Worm (Caenorhabditis elegans) whole organism, young adult: Measurements from ENCODE around the gene tag-196.

Experiments used
- D2030.7 ChIP-seq: fragments of 200-800 bp; sonication (Bioruptor generic); IDR thresholded peaks from 2 replicates; pipeline ENCODE4 v1.3.6; 2022; ENCODE audit warnings: missing genetic modification reagents, missing genetic modification characterization, missing compliant biosample characterization
- F22D6.2 ChIP-seq: sonication (generic microtip); optimal IDR thresholded peaks from 2 replicates; lab custom pipeline; 2016; ENCODE audit warnings: mild to moderate bottlenecking, missing genetic modification characterization, missing compliant biosample characterization
- F39B2.1 ChIP-seq: fragments of 200-800 bp; sonication (Bioruptor generic); IDR thresholded peaks from 2 replicates; pipeline ENCODE4 v1.3.6; 2022; ENCODE audit warnings: missing genetic modification reagents, missing genetic modification characterization, missing compliant biosample characterization
- F49E8.2 ChIP-seq: sonication (generic microtip); optimal IDR thresholded peaks from 3 replicates; lab custom pipeline; 2017; ENCODE audit warnings: missing genetic modification characterization, mild to moderate bottlenecking, missing compliant biosample characterization, antibody characterized with exemption, moderate library complexity; ENCODE audit not compliant: insufficient read depth
- Y95B8A.8 ChIP-seq: fragments of 200-800 bp; sonication (Bioruptor generic); IDR thresholded peaks from 2 replicates; pipeline ENCODE4 v1.3.6; 2022; ENCODE audit warnings: missing genetic modification reagents, missing genetic modification characterization, missing compliant biosample characterization
- ZK185.1 ChIP-seq: sonication (generic microtip); optimal IDR thresholded peaks from 2 replicates; lab custom pipeline; 2016; ENCODE audit warnings: mild to moderate bottlenecking, missing genetic modification characterization, missing compliant biosample characterization; ENCODE audit not compliant: poor library complexity, severe bottlenecking
- aptf-2 ChIP-seq: fragments of 200-800 bp; sonication (Bioruptor generic); conservative IDR thresholded peaks from 2 replicates; pipeline ENCODE4 v1.3.6; 2022; ENCODE audit warnings: missing genetic modification reagents, missing genetic modification characterization, missing compliant biosample characterization
- attf-6 ChIP-seq: fragments of 200-800 bp; sonication (Bioruptor generic); IDR thresholded peaks from 2 replicates; pipeline ENCODE4 v1.3.6; 2022; ENCODE audit warnings: missing genetic modification reagents, missing genetic modification characterization, missing compliant biosample characterization
- ccch-3 ChIP-seq: fragments of 200-800 bp; sonication (Bioruptor generic); optimal IDR thresholded peaks from 2 replicates; lab custom pipeline; 2018; ENCODE audit warnings: mild to moderate bottlenecking, missing genetic modification characterization, missing compliant biosample characterization
- cebp-2 ChIP-seq: fragments of 200-800 bp; sonication (Bioruptor generic); IDR thresholded peaks from 2 replicates; pipeline ENCODE4 v1.3.6; 2022; ENCODE audit warnings: missing genetic modification characterization, missing compliant biosample characterization
- ceh-58 ChIP-seq: fragments of 200-800 bp; sonication (Bioruptor generic); IDR thresholded peaks from 2 replicates; pipeline ENCODE4 v1.3.6; 2022; ENCODE audit warnings: missing genetic modification characterization, missing compliant biosample characterization
- chd-7 ChIP-seq: sonication (generic microtip); optimal IDR thresholded peaks from 2 replicates; lab custom pipeline; 2016; ENCODE audit warnings: mild to moderate bottlenecking, missing genetic modification characterization, moderate library complexity, missing compliant biosample characterization
- dox-1 ChIP-seq: fragments of 200-800 bp; sonication (Bioruptor generic); IDR thresholded peaks from 2 replicates; pipeline ENCODE4 v1.3.6; 2022; ENCODE audit warnings: missing genetic modification reagents, missing genetic modification characterization, missing compliant biosample characterization
- efl-1 ChIP-seq: fragments of 150-350 bp; optimal IDR thresholded peaks from 2 replicates; lab custom pipeline; 2014; ENCODE audit warnings: missing biosample characterization, missing genetic modification reagents, missing genetic modification characterization
- hmg-1.2 ChIP-seq: fragments of 200-800 bp; sonication (Bioruptor generic); IDR thresholded peaks from 2 replicates; pipeline ENCODE4 v1.3.6; 2022; ENCODE audit warnings: missing genetic modification reagents, missing genetic modification characterization, missing compliant biosample characterization
- let-526 ChIP-seq: fragments of 200-800 bp; sonication (Bioruptor generic); IDR thresholded peaks from 2 replicates; pipeline ENCODE4 v1.3.6; 2022; ENCODE audit warnings: missing genetic modification reagents, missing genetic modification characterization, missing compliant biosample characterization
- lin-26 ChIP-seq: fragments of 200-800 bp; sonication (Bioruptor generic); IDR thresholded peaks from 2 replicates; pipeline ENCODE4 v1.3.6; 2022; ENCODE audit warnings: missing genetic modification reagents, missing genetic modification characterization, missing compliant biosample characterization
- lin-35 ChIP-seq, 3 experiments: fragments of 150-350 bp in 2 of 3; sonication (generic microtip) in 1 of 3; optimal IDR thresholded peaks; 2 replicates each; lab custom pipeline; 2014 to 2018; ENCODE audit warnings: missing biosample characterization in 3 of 3, missing genetic modification characterization in 3 of 3, missing genetic modification reagents in 3 of 3
- lsl-1 ChIP-seq: fragments of 200-800 bp; sonication (Bioruptor generic); optimal IDR thresholded peaks from 2 replicates; lab custom pipeline; 2018; ENCODE audit warnings: mild to moderate bottlenecking, missing genetic modification characterization, moderate library complexity, missing compliant biosample characterization
- lsy-27 ChIP-seq: sonication (generic microtip); optimal IDR thresholded peaks from 2 replicates; lab custom pipeline; 2017; ENCODE audit warnings: missing genetic modification characterization, mild to moderate bottlenecking, missing compliant biosample characterization, antibody characterized with exemption, missing genotype, borderline replicate concordance; ENCODE audit not compliant: insufficient read depth
- mcd-1 ChIP-seq: fragments of 200-800 bp; sonication (Bioruptor generic); IDR thresholded peaks from 2 replicates; pipeline ENCODE4 v1.3.6; 2022; ENCODE audit warnings: missing genetic modification reagents, missing genetic modification characterization, missing compliant biosample characterization
- mxl-1 ChIP-seq: sonication (generic microtip); optimal IDR thresholded peaks from 2 replicates; lab custom pipeline; 2016; ENCODE audit warnings: missing genetic modification characterization, missing compliant biosample characterization
- nhr-80 ChIP-seq: sonication (generic microtip); optimal IDR thresholded peaks from 2 replicates; lab custom pipeline; 2016; ENCODE audit warnings: missing genetic modification characterization, missing compliant biosample characterization
- rec-8 ChIP-seq, 2 experiments: sonication (generic microtip); optimal IDR thresholded peaks; 2 replicates each; lab custom pipeline; 2016; ENCODE audit warnings: mild to moderate bottlenecking in 2 of 2, missing genetic modification characterization in 2 of 2, missing genetic modification reagents in 2 of 2, missing genotype in 2 of 2, missing biosample characterization in 1 of 2, missing compliant biosample characterization in 1 of 2, moderate library complexity in 1 of 2
- repo-1 ChIP-seq: sonication (generic microtip); optimal IDR thresholded peaks from 2 replicates; lab custom pipeline; 2017; ENCODE audit warnings: mild to moderate bottlenecking, missing genetic modification characterization, missing compliant biosample characterization
- sdz-38 ChIP-seq: sonication (generic microtip); optimal IDR thresholded peaks from 2 replicates; lab custom pipeline; 2016; ENCODE audit warnings: missing genotype, missing genetic modification characterization, missing compliant biosample characterization
- snpc-1.3 ChIP-seq: sonication (generic microtip); optimal IDR thresholded peaks from 2 replicates; lab custom pipeline; 2017; ENCODE audit warnings: missing genetic modification characterization, mild to moderate bottlenecking, missing compliant biosample characterization, antibody characterized with exemption, moderate library complexity, missing genotype, missing genetic modification reagents; ENCODE audit not compliant: insufficient read depth
- snpc-3.4 ChIP-seq: sonication (generic microtip); optimal IDR thresholded peaks from 2 replicates; lab custom pipeline; 2017; ENCODE audit warnings: missing genetic modification characterization, mild to moderate bottlenecking, missing compliant biosample characterization, antibody characterized with exemption, moderate library complexity, missing genotype, missing genetic modification reagents
- snpc-4 ChIP-seq, 5 experiments: fragments of 150-350 bp in 1 of 5; sonication (generic microtip) in 4 of 5; optimal IDR thresholded peaks; 2 replicates each; lab custom pipeline; 2014 to 2018; ENCODE audit warnings: missing genetic modification characterization in 5 of 5, missing biosample characterization in 3 of 5, antibody characterized with exemption in 2 of 5, mild to moderate bottlenecking in 2 of 5, missing compliant biosample characterization in 2 of 5, missing genotype in 2 of 5, moderate library complexity in 2 of 5, missing genetic modification reagents in 1 of 5
- sptf-2 ChIP-seq: fragments of 200-800 bp; sonication (Bioruptor generic); optimal IDR thresholded peaks from 2 replicates; lab custom pipeline; 2018; ENCODE audit warnings: mild to moderate bottlenecking, missing genetic modification characterization, missing compliant biosample characterization
- tbp1 ChIP-seq: fragments of 200-800 bp; sonication (Bioruptor generic); optimal IDR thresholded peaks from 2 replicates; lab custom pipeline; 2018; ENCODE audit warnings: mild to moderate bottlenecking, missing genetic modification characterization, missing compliant biosample characterization
- unc-62 ChIP-seq: fragments of 150-350 bp; optimal IDR thresholded peaks from 2 replicates; lab custom pipeline; 2014; ENCODE audit warnings: missing biosample characterization, missing genetic modification reagents, missing genetic modification characterization
- xnd-1 ChIP-seq: sonication (generic microtip); optimal IDR thresholded peaks from 2 replicates; lab custom pipeline; 2016; ENCODE audit warnings: missing genotype, missing genetic modification reagents, missing genetic modification characterization, missing compliant biosample characterization
- zfh-2 ChIP-seq: fragments of 200-800 bp; sonication (Bioruptor generic); conservative IDR thresholded peaks from 2 replicates; pipeline ENCODE4 v1.3.6; 2022; ENCODE audit warnings: missing genetic modification reagents, missing genetic modification characterization, missing compliant biosample characterization

The tag-196 gene

DNA sequence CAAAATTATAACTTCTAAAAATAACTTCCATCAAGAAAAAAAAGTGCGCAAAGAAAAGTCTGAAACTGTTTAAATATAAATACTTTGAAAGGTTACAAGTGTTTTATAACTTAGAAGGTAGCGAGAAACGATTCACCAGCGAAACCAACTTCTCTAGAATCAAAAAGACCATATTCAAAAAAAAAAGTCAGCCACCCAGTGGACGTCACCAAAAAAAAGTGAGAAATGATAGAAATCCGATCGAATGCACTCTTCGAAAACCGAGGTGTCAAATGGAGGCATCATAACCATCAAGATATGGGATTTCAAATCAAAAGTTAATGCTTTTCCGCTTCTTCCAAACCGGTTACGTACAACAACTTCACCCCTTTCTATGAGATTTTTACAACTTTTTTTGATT, 8.2 kb upstream of the tag-196 start:
- TF ChIP-seq zfh-2 (GFP tag; lab: Robert Waterston, UW) (no peak), tbp1 (GFP tag; lab: Kevin White, UChicago) (no peak), xnd-1 (tag; lab: Kevin White, UChicago) (no peak), F49E8.2 (tag; lab: Kevin White, UChicago) (no peak), ZK185.1 (tag; lab: Kevin White, UChicago) (no peak), repo-1 (tag; lab: Kevin White, UChicago) (no peak), snpc-3.4 (tag; lab: Kevin White, UChicago) (no peak), ceh-58 (GFP tag; lab: Robert Waterston, UW) (no peak), cebp-2 (GFP tag; lab: Robert Waterston, UW) (no peak), aptf-2 (GFP tag; lab: Robert Waterston, UW) (no peak)

DNA sequence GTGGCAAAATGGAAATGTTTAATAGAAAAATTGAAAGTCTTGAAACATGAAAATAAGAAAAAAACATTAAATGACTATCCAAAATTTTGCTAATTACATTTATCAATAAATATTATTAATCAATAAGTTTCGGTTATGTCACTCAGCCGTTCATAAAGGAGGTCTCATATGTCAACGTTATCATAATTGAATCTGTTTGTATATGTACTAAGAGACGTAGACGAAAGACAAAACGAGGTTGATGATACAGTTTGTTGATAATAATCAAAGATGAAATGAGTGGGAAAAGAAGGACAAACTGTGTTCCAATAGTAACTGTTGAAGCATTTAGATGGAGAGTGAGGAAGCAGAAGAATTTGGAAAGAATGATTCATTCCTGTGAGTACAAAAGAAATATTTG, 7.8 kb upstream of the tag-196 start:
- TF ChIP-seq F22D6.2 (no peak), snpc-4 (GFP tag; optimal IDR thresholded peaks at IDR 0.05; lab: Kevin White, UChicago) (no peak), snpc-4 (tag; optimal IDR thresholded peaks at IDR 0.05; lab: Kevin White, UChicago) (peak in 1 of 4 experiments; percentile 46), snpc-1.3 (tag; lab: Kevin White, UChicago) (no peak), mcd-1 (GFP tag; lab: Robert Waterston, UW) (no peak), attf-6 (GFP tag; lab: Robert Waterston, UW) (no peak), nhr-80 (tag; lab: Kevin White, UChicago) (peak; percentile 56)
- TF ChIP-seq, all 124 proteins: peak for 2

DNA sequence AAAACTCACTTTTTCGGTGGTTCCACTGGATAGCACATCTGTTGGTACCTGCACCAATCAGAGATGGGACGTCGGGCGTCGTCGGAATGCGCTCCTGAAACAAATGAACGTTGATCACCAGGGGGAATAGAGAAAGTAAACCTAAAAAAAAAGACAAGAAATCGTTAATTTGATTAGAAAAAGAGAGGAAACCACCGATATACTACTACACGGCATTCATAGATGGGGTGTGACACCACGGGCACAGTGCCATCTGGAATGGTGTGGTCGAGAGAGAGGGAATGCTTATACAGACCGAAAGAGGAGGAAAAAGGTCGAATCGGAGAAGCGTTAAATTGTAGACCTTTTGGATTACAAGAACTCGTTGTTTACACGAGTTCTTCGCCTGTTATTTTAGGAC, 6.6 kb upstream of the tag-196 start, which contains the start of gene C10B5.3:
C10B5.3 (minus strand) TSS at position 101 of the 400 bp plus-strand sequence.
- no peak for TF ChIP-seq hmg-1.2 (GFP tag; lab: Robert Waterston, UW)
- no peak for TF ChIP-seq ccch-3 (GFP tag; lab: Kevin White, UChicago)
- TF ChIP-seq efl-1 = no peak
- no peak for TF ChIP-seq lsl-1
- no peak for TF ChIP-seq F39B2.1 (GFP tag; lab: Robert Waterston, UW)
- TF ChIP-seq chd-7 = no peak
- TF ChIP-seq mxl-1 (tag; lab: Kevin White, UChicago) = no peak
- no peak for TF ChIP-seq lin-26 (GFP tag; lab: Robert Waterston, UW)
- TF ChIP-seq Y95B8A.8 = no peak
- no peak for TF ChIP-seq sptf-2
- no peak for TF ChIP-seq sdz-38
- TF ChIP-seq dox-1 (GFP tag; lab: Robert Waterston, UW) = no peak
- no peak for TF ChIP-seq lsy-27 (tag; lab: Kevin White, UChicago)
- TF ChIP-seq lin-35 (GFP tag; optimal IDR thresholded peaks at IDR 0.05; lab: Kevin White, UChicago) = no peak
- TF ChIP-seq D2030.7 (GFP tag; lab: Robert Waterston, UW) = no peak
- TF ChIP-seq let-526 = no peak
- no peak for TF ChIP-seq rec-8 (tag; optimal IDR thresholded peaks at IDR 0.05; lab: Kevin White, UChicago)
- no peak for TF ChIP-seq unc-62
